Worm (Caenorhabditis elegans): Measurements from ENCODE around the gene T05C12.9.

T05C12.9 gene

DNA sequence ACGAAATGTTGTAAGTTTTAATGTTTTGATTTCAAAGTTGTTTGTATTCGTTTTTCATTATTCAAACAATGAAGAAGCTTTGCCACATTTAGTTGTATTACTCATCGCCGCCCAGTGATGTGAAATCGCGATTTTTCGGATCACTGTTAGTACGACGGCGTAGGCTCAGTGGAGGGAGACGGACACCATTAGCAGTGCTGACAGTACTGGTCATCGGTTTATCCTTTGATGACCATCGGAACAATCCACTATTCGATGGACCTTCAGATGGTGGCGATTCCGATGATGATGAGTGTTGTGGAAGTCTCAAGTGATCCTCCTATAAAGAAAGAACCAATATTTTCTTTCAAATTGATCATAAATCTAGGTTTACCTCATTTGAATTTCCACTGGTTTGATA lies 5.5 kb downstream of the T05C12.9 start:
- TF ChIP-seq pha-2 (tag; optimal IDR thresholded peaks at IDR 0.05) (no peak), pat-9 (tag; optimal IDR thresholded peaks at IDR 0.05) (no peak), eyg-1 (tag; optimal IDR thresholded peaks at IDR 0.05) (no peak), nhr-232 (tag; optimal IDR thresholded peaks at IDR 0.05) (no peak), C38D4.7 (GFP tag; optimal IDR thresholded peaks at IDR 0.05) (no peak), ttx-3 (tag; optimal IDR thresholded peaks at IDR 0.05) (no peak), unc-42 (tag; optimal IDR thresholded peaks at IDR 0.05) (no peak)

- TF ChIP-seq pat-9 (tag; optimal IDR thresholded peaks at IDR 0.05) (no peak), unc-42 (tag; optimal IDR thresholded peaks at IDR 0.05) (peak; percentile 84), dmd-4 (tag; optimal IDR thresholded peaks at IDR 0.05; ENCODE audit: borderline replicate concordance) (no peak), pha-2 (tag; optimal IDR thresholded peaks at IDR 0.05) (no peak), ceh-24 (tag; optimal IDR thresholded peaks at IDR 0.05) (no peak), nhr-11 (tag; optimal IDR thresholded peaks at IDR 0.05) (no peak), ceh-31 (tag; optimal IDR thresholded peaks at IDR 0.05) (peak; percentile 68), gmeb-2 (tag; optimal IDR thresholded peaks at IDR 0.05) (no peak), C38D4.7 (GFP tag; optimal IDR thresholded peaks at IDR 0.05) (no peak), lim-6 (tag; optimal IDR thresholded peaks at IDR 0.05) (no peak), hlh-8 (tag; optimal IDR thresholded peaks at IDR 0.05) (peak; percentile 60), unc-86 (tag; optimal IDR thresholded peaks at IDR 0.05) (peak; percentile 66), rnt-1 (tag; optimal IDR thresholded peaks at IDR 0.05) (peak; percentile 69), lin-11 (tag; optimal IDR thresholded peaks at IDR 0.05) (no peak), ceh-48 (tag; optimal IDR thresholded peaks at IDR 0.05) (peak; percentile 24), zip-5 (tag; optimal IDR thresholded peaks at IDR 0.05) (no peak), nfya-1 (tag; optimal IDR thresholded peaks at IDR 0.05) (peak; percentile 94), T23F11.4 (GFP tag; optimal IDR thresholded peaks at IDR 0.05) (no peak), ceh-22 (tag; optimal IDR thresholded peaks at IDR 0.05) (no peak), pha-4 (tag; optimal IDR thresholded peaks at IDR 0.05) (no peak), ref-2 (tag; optimal IDR thresholded peaks at IDR 0.05) (peak; percentile 70), fax-1 (tag; optimal IDR thresholded peaks at IDR 0.05) (peak; percentile 31), ceh-6 (GFP tag; optimal IDR thresholded peaks at IDR 0.05) (no peak), tbx-7 (tag; optimal IDR thresholded peaks at IDR 0.05) (no peak), elt-4 (tag; optimal IDR thresholded peaks at IDR 0.05) (no peak), pax-1 (tag; optimal IDR thresholded peaks at IDR 0.05) (peak; percentile 82), K02D7.2 (tag; optimal IDR thresholded peaks at IDR 0.05) (no peak), pag-3 (tag; optimal IDR thresholded peaks at IDR 0.05; ENCODE audit: borderline replicate concordance) (no peak), unc-55 (GFP tag; optimal IDR thresholded peaks at IDR 0.05) (peak; percentile 86), K09A11.1 (tag; optimal IDR thresholded peaks at IDR 0.05; ENCODE audit: insufficient read depth) (peak; percentile 0), pqm-1 (tag; optimal IDR thresholded peaks at IDR 0.05) (no peak), Y22D7AL.16 (tag; optimal IDR thresholded peaks at IDR 0.05) (peak; percentile 28), syd-9 (tag; optimal IDR thresholded peaks at IDR 0.05) (no peak), ztf-16 (tag; optimal IDR thresholded peaks at IDR 0.05) (no peak), ahr-1 (tag; optimal IDR thresholded peaks at IDR 0.05) (no peak), sox-2 (GFP tag; IDR thresholded peaks at IDR 0.05) (no peak), dve-1 (tag; optimal IDR thresholded peaks at IDR 0.05) (peak; percentile 33), fkh-6 (tag; optimal IDR thresholded peaks at IDR 0.05) (no peak), ceh-34 (tag; optimal IDR thresholded peaks at IDR 0.05) (peak; percentile 69), hlh-30 (tag; optimal IDR thresholded peaks at IDR 0.05; ENCODE audit: insufficient read depth) (peak; percentile 2), madf-2 (tag; optimal IDR thresholded peaks at IDR 0.05) (no peak), hlh-13 (GFP tag; optimal IDR thresholded peaks at IDR 0.05) (no peak), ceh-2 (tag; optimal IDR thresholded peaks at IDR 0.05) (no peak), hlh-6 (tag; optimal IDR thresholded peaks at IDR 0.05) (no peak), hlh-15 (tag; optimal IDR thresholded peaks at IDR 0.05) (no peak), odd-2 (tag; optimal IDR thresholded peaks at IDR 0.05) (no peak), tbx-2 (tag; optimal IDR thresholded peaks at IDR 0.05) (peak; percentile 69), ceh-30 (tag; optimal IDR thresholded peaks at IDR 0.05) (no peak)
These were observed 8.0 kb downstream of the T05C12.9 start, which contains the start of the genes mig-5 and cct-1 for ce11 chrII:8185016-8185493. mig-5 (minus strand) TSS chrII:8185023. cct-1 (plus strand) TSS chrII:8185443.
